Worm (Caenorhabditis elegans) whole organism, L3 larva: ENCODE results near the gene F35H8.1.

Experiments
- aly-2 ChIP-seq: fragments of 150-350 bp; optimal IDR thresholded peaks from 2 replicates; lab custom pipeline; 2014; ENCODE audit warnings: missing biosample characterization, missing genetic modification characterization
- ceh-16 ChIP-seq: sonication (generic microtip); optimal IDR thresholded peaks from 2 replicates; lab custom pipeline; 2017; ENCODE audit warnings: missing biosample characterization, missing genetic modification characterization
- ceh-9 ChIP-seq: sonication (generic microtip); optimal IDR thresholded peaks from 2 replicates; lab custom pipeline; 2018; ENCODE audit warnings: missing biosample characterization, missing genetic modification characterization
- elt-1 ChIP-seq: fragments of 150-350 bp; optimal IDR thresholded peaks from 2 replicates; lab custom pipeline; 2014; ENCODE audit warnings: missing biosample characterization, missing genetic modification characterization
- elt-2 ChIP-seq: sonication (generic microtip); optimal IDR thresholded peaks from 2 replicates; lab custom pipeline; 2016; ENCODE audit warnings: missing genetic modification reagents, mild to moderate bottlenecking, missing genetic modification characterization, missing compliant biosample characterization
- fkh-10 ChIP-seq: sonication (generic microtip); optimal IDR thresholded peaks from 2 replicates; lab custom pipeline; 2017; ENCODE audit warnings: missing biosample characterization, missing genetic modification reagents, missing genetic modification characterization
- hmg-11 ChIP-seq: sonication (generic microtip); optimal IDR thresholded peaks from 2 replicates; lab custom pipeline; 2016; ENCODE audit warnings: missing genetic modification characterization, missing compliant biosample characterization
- nfya-1 ChIP-seq: sonication (generic microtip); optimal IDR thresholded peaks from 2 replicates; lab custom pipeline; 2017; ENCODE audit warnings: missing genetic modification characterization, mild to moderate bottlenecking, missing compliant biosample characterization, antibody characterized with exemption, moderate library complexity; ENCODE audit not compliant: insufficient read depth
- nhr-12 ChIP-seq: fragments of 150-350 bp; optimal IDR thresholded peaks from 2 replicates; lab custom pipeline; 2014; ENCODE audit warnings: missing biosample characterization, missing genetic modification characterization
- nhr-23 ChIP-seq: fragments of 150-350 bp; optimal IDR thresholded peaks from 2 replicates; lab custom pipeline; 2014; ENCODE audit warnings: missing biosample characterization, missing genetic modification reagents, missing genetic modification characterization
- nhr-25 ChIP-seq: sonication (generic microtip); optimal IDR thresholded peaks from 2 replicates; lab custom pipeline; 2017; ENCODE audit warnings: missing biosample characterization, missing genetic modification characterization
- nhr-28 ChIP-seq: fragments of 150-350 bp; optimal IDR thresholded peaks from 2 replicates; lab custom pipeline; 2014; ENCODE audit warnings: missing biosample characterization, missing genetic modification characterization
- pha-4 ChIP-seq: fragments of 150-350 bp; optimal IDR thresholded peaks from 2 replicates; lab custom pipeline; 2014; ENCODE audit warnings: missing biosample characterization, missing genetic modification reagents, missing genetic modification characterization
- pqm-1 ChIP-seq: fragments of 150-350 bp; optimal IDR thresholded peaks from 2 replicates; lab custom pipeline; 2017; ENCODE audit warnings: missing biosample characterization, missing genetic modification characterization, inconsistent platforms
- snpc-4 ChIP-seq: fragments of 150-350 bp; optimal IDR thresholded peaks from 2 replicates; lab custom pipeline; 2014; ENCODE audit warnings: missing biosample characterization, missing genetic modification characterization
- tbx-2 ChIP-seq: sonication (generic microtip); optimal IDR thresholded peaks from 2 replicates; lab custom pipeline; 2016; ENCODE audit warnings: mild to moderate bottlenecking, missing genetic modification characterization, missing compliant biosample characterization

The F35H8.1 gene

ce11 chrII:9507181-9507580, 45.9 kb downstream of the F35H8.1 start, which contains the start of gene gcy-3:
Gene gcy-3 (minus strand): TSS chrII:9507281.
- TF ChIP-seq pqm-1 (tag; lab: Kevin White, UChicago): no peak
- no peak for TF ChIP-seq pha-4 (tag; lab: Kevin White, UChicago)
- TF ChIP-seq ceh-16 (tag; lab: Kevin White, UChicago): no peak
- TF ChIP-seq elt-1 (tag; lab: Kevin White, UChicago): no peak
- no peak for TF ChIP-seq elt-2
- TF ChIP-seq aly-2 (tag; lab: Kevin White, UChicago): no peak
- no peak for TF ChIP-seq nfya-1 (tag; lab: Kevin White, UChicago)
- TF ChIP-seq fkh-10 (GFP tag; lab: Kevin White, UChicago): no peak
- TF ChIP-seq hmg-11: no peak
- TF ChIP-seq snpc-4: no peak
- TF ChIP-seq ceh-9 (tag; lab: Kevin White, UChicago): no peak
- TF ChIP-seq nhr-23 (tag; lab: Kevin White, UChicago): no peak
- TF ChIP-seq tbx-2: no peak
- TF ChIP-seq nhr-25 (tag; lab: Kevin White, UChicago): no peak
- no peak for TF ChIP-seq nhr-12
- no peak for TF ChIP-seq nhr-28 (tag; lab: Kevin White, UChicago)
